Worm (Caenorhabditis elegans) whole organism, mixed stage, embryonic: ENCODE measurements around the gene wrt-10.

ENCODE experiments used
- bed-3 ChIP-seq: fragments of 200-800 bp; sonication (Bioruptor generic); optimal IDR thresholded peaks from 3 replicates; lab custom pipeline; 2018; ENCODE audit warnings: mild to moderate bottlenecking, missing genetic modification characterization, moderate library complexity, missing compliant biosample characterization
- ceh-43 ChIP-seq: fragments of 200-800 bp; sonication (Bioruptor generic); optimal IDR thresholded peaks from 2 replicates; lab custom pipeline; 2018; ENCODE audit warnings: mild to moderate bottlenecking, missing genetic modification characterization, moderate library complexity, missing compliant biosample characterization
- ces-1 ChIP-seq: fragments of 150-350 bp; optimal IDR thresholded peaks from 2 replicates; lab custom pipeline; 2014; ENCODE audit warnings: missing biosample characterization, missing genetic modification reagents, missing genetic modification characterization
- elt-1 ChIP-seq: sonication (generic microtip); optimal IDR thresholded peaks from 2 replicates; lab custom pipeline; 2017; ENCODE audit warnings: missing genetic modification characterization, mild to moderate bottlenecking, missing compliant biosample characterization, antibody characterized with exemption, moderate library complexity, borderline replicate concordance; ENCODE audit not compliant: insufficient read depth
- elt-3 ChIP-seq: fragments of 150-350 bp; optimal IDR thresholded peaks from 2 replicates; lab custom pipeline; 2014; ENCODE audit warnings: missing biosample characterization, missing genetic modification characterization
- hlh-1 ChIP-seq: fragments of 150-350 bp; optimal IDR thresholded peaks from 2 replicates; lab custom pipeline; 2014; ENCODE audit warnings: missing biosample characterization, missing genetic modification reagents, missing genetic modification characterization
- lin-13 ChIP-seq: fragments of 150-350 bp; optimal IDR thresholded peaks from 2 replicates; lab custom pipeline; 2014; ENCODE audit warnings: missing biosample characterization, missing genetic modification characterization
- nhr-28 ChIP-seq: fragments of 150-350 bp; optimal IDR thresholded peaks from 2 replicates; lab custom pipeline; 2014; ENCODE audit warnings: missing biosample characterization, missing genetic modification characterization
- nhr-76 ChIP-seq: sonication (generic microtip); optimal IDR thresholded peaks from 2 replicates; lab custom pipeline; 2017; ENCODE audit warnings: missing biosample characterization, missing genetic modification characterization
- sem-2 ChIP-seq: fragments of 200-800 bp; sonication (Bioruptor generic); optimal IDR thresholded peaks from 2 replicates; lab custom pipeline; 2018; ENCODE audit warnings: mild to moderate bottlenecking, missing genetic modification characterization, missing compliant biosample characterization
- sptf-1 ChIP-seq: sonication (generic microtip); optimal IDR thresholded peaks from 2 replicates; lab custom pipeline; 2017; ENCODE audit warnings: mild to moderate bottlenecking, missing genetic modification characterization, moderate library complexity, missing compliant biosample characterization
- tbx-8 ChIP-seq: fragments of 200-800 bp; sonication (Bioruptor generic); optimal IDR thresholded peaks from 2 replicates; lab custom pipeline; 2018; ENCODE audit warnings: mild to moderate bottlenecking, missing genetic modification characterization, moderate library complexity, missing compliant biosample characterization
- unc-39 ChIP-seq: fragments of 150-350 bp; optimal IDR thresholded peaks from 2 replicates; lab custom pipeline; 2014; ENCODE audit warnings: missing biosample characterization, missing genetic modification characterization
- unc-62 ChIP-seq: fragments of 150-350 bp; optimal IDR thresholded peaks from 2 replicates; lab custom pipeline; 2014; ENCODE audit warnings: missing biosample characterization, missing genetic modification reagents, missing genetic modification characterization

DNA sequence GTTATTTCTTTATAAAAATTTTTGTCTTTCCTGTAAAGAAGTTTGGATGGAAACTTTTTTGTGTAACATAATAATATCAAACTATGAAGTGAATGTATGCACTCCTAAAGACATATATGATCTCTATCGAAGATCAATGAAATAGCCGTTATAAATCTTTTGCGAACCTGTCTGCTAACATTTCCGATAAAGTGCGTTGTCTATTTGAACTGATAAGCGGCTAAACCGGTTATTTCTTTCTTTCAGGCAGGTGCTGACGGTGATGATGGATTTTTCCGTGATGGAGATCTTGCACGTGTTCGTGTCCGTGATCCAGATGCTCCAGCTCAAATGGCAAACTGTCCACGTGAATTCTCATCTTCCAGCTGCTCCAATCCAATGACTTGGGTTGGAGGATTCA, 2.9 kb downstream of the wrt-10 start:
- TF ChIP-seq elt-3 (tag; lab: Kevin White, UChicago), result no peak
- TF ChIP-seq tbx-8 (GFP tag; lab: Kevin White, UChicago), result no peak
- TF ChIP-seq nhr-76 (tag; lab: Kevin White, UChicago), result no peak
- no peak for TF ChIP-seq nhr-28 (tag; lab: Kevin White, UChicago)
- no peak for TF ChIP-seq unc-39 (tag; lab: Kevin White, UChicago)
- TF ChIP-seq ceh-43 (GFP tag; lab: Kevin White, UChicago), result no peak
- TF ChIP-seq sptf-1 (tag; lab: Kevin White, UChicago), result no peak
- no peak for TF ChIP-seq ces-1 (GFP tag; lab: Kevin White, UChicago)
- TF ChIP-seq hlh-1, result no peak
- TF ChIP-seq bed-3 (GFP tag; lab: Kevin White, UChicago), result no peak
- TF ChIP-seq sem-2 (GFP tag; lab: Kevin White, UChicago), result no peak
- TF ChIP-seq lin-13 (tag; lab: Kevin White, UChicago), result no peak
- no peak for TF ChIP-seq unc-62
- no peak for TF ChIP-seq elt-1 (tag; lab: Kevin White, UChicago)
